Fruit fly (Drosophila melanogaster): Measurements from ENCODE around the gene CG3999.

CG3999 gene

dm6 chr3R:10283114-10283513 lies 31.8 kb downstream of the CG3999 start:
- TF ChIP-seq Hr38 (GFP tag; optimal IDR thresholded peaks at IDR 0.05), result no peak
- no peak for TF ChIP-seq Eip93F (GFP tag; optimal IDR thresholded peaks at IDR 0.05)
- no peak for TF ChIP-seq net (GFP tag; optimal IDR thresholded peaks at IDR 0.05)
- no peak for TF ChIP-seq CG9139 (GFP tag; optimal IDR thresholded peaks at IDR 0.05)
- TF ChIP-seq topi (GFP tag; optimal IDR thresholded peaks at IDR 0.05), result no peak
- TF ChIP-seq lz (GFP tag; optimal IDR thresholded peaks at IDR 0.05), result no peak
- peak; percentile 10 for TF ChIP-seq CG4318 (GFP tag; optimal IDR thresholded peaks at IDR 0.05)
- peak; percentile 8 for TF ChIP-seq CG10631 (GFP tag; optimal IDR thresholded peaks at IDR 0.05)
- TF ChIP-seq CG3919 (GFP tag; optimal IDR thresholded peaks at IDR 0.05), result no peak
- TF ChIP-seq fkh (GFP tag; optimal IDR thresholded peaks at IDR 0.05), result no peak
- TF ChIP-seq OdsH (GFP tag; optimal IDR thresholded peaks at IDR 0.05), result peak; percentile 36
- TF ChIP-seq CG34406 (GFP tag; optimal IDR thresholded peaks at IDR 0.05), result no peak
- TF ChIP-seq CG11902 (GFP tag; optimal IDR thresholded peaks at IDR 0.05), result no peak
- TF ChIP-seq pdm3 (GFP tag; optimal IDR thresholded peaks at IDR 0.05), result peak; percentile 15
- no peak for TF ChIP-seq CG6808 (GFP tag; optimal IDR thresholded peaks at IDR 0.05)
- TF ChIP-seq CG6792 (GFP tag; optimal IDR thresholded peaks at IDR 0.05), result no peak
- TF ChIP-seq CG11294 (GFP tag; IDR thresholded peaks at IDR 0.05), result no peak
- TF ChIP-seq dac (GFP tag; optimal IDR thresholded peaks at IDR 0.05), result no peak
- peak; percentile 6 for TF ChIP-seq CG11762 (GFP tag; optimal IDR thresholded peaks at IDR 0.05; ENCODE audit: insufficient read depth)
- no peak for TF ChIP-seq CG6276 (GFP tag; optimal IDR thresholded peaks at IDR 0.05)
- TF ChIP-seq Sox14 (GFP tag; optimal IDR thresholded peaks at IDR 0.05), result no peak
- TF ChIP-seq cyc (GFP tag; optimal IDR thresholded peaks at IDR 0.05), result no peak
- peak; percentile 68 for TF ChIP-seq CG32006 (GFP tag; optimal IDR thresholded peaks at IDR 0.05)
- no peak for TF ChIP-seq CG3032 (tag; optimal IDR thresholded peaks at IDR 0.05)
- TF ChIP-seq ss (GFP tag; optimal IDR thresholded peaks at IDR 0.05), result no peak
- peak in 1 of 2 experiments; percentile 8 for TF ChIP-seq salr (GFP tag; optimal IDR thresholded peaks at IDR 0.05)
- no peak for TF ChIP-seq Hr39 (GFP tag; optimal IDR thresholded peaks at IDR 0.05)
- TF ChIP-seq Sox102F (GFP tag; optimal IDR thresholded peaks at IDR 0.05), result no peak
- TF ChIP-seq CG7368 (GFP tag; optimal IDR thresholded peaks at IDR 0.05), result no peak
- TF ChIP-seq esn (GFP tag; optimal IDR thresholded peaks at IDR 0.05), result no peak
- no peak for TF ChIP-seq Eip78C (GFP tag)
- TF ChIP-seq Ets21C (GFP tag; optimal IDR thresholded peaks at IDR 0.05), result no peak
- TF ChIP-seq CG16779 (tag; optimal IDR thresholded peaks at IDR 0.05), result no peak
- TF ChIP-seq dsx (GFP tag; optimal IDR thresholded peaks at IDR 0.05; ENCODE audit: poor library complexity, severe bottlenecking), result no peak
- TF ChIP-seq CG6163 (GFP tag; IDR thresholded peaks at IDR 0.05), result no peak
- no peak for TF ChIP-seq CG10669 (GFP tag; optimal IDR thresholded peaks at IDR 0.05)
- peak; percentile 11 for TF ChIP-seq achi (GFP tag; optimal IDR thresholded peaks at IDR 0.05)
- TF ChIP-seq Hr4 (GFP tag; optimal IDR thresholded peaks at IDR 0.05), result peak; percentile 67
- TF ChIP-seq Lpt (GFP tag; optimal IDR thresholded peaks at IDR 0.05), result no peak
- TF ChIP-seq Sox15 (GFP tag; optimal IDR thresholded peaks at IDR 0.05), result no peak
- no peak for TF ChIP-seq fd85E (GFP tag; optimal IDR thresholded peaks at IDR 0.05)
- TF ChIP-seq CG15336 (GFP tag; IDR thresholded peaks at IDR 0.05), result peak; percentile 75
- TF ChIP-seq CG8319 (GFP tag; optimal IDR thresholded peaks at IDR 0.05), result no peak
- no peak for TF ChIP-seq Blimp-1 (GFP tag; optimal IDR thresholded peaks at IDR 0.05)
- TF ChIP-seq CG8119 (GFP tag; IDR thresholded peaks at IDR 0.05), result peak; percentile 68
- TF ChIP-seq Ets96B (tag; optimal IDR thresholded peaks at IDR 0.05), result no peak
- no peak for TF ChIP-seq Gug (GFP tag; IDR thresholded peaks at IDR 0.05)
- TF ChIP-seq fd59A (GFP tag; optimal IDR thresholded peaks at IDR 0.05), result no peak
- no peak for TF ChIP-seq spab (GFP tag; optimal IDR thresholded peaks at IDR 0.05)
- 0 out of 3 replicates have a peak, but pooled peaks have one; percentile 28 for TF ChIP-seq eg (GFP tag; IDR thresholded peaks at IDR 0.05)
- no peak for TF ChIP-seq CG8632 (GFP tag; optimal IDR thresholded peaks at IDR 0.05)
- TF ChIP-seq Smox (GFP tag; optimal IDR thresholded peaks at IDR 0.05), result no peak
- TF ChIP-seq svp (GFP tag), result no peak

Data from whole organism, prepupa.